Worm (Caenorhabditis elegans) whole organism, L1 larva: ENCODE measurements around the gene F54C9.11.

Source experiments
- C04F5.9 ChIP-seq: sonication (generic microtip); optimal IDR thresholded peaks from 2 replicates; lab custom pipeline; 2016; ENCODE audit warnings: missing genetic modification characterization, missing compliant biosample characterization
- aly-2 ChIP-seq: fragments of 150-350 bp; optimal IDR thresholded peaks from 2 replicates; lab custom pipeline; 2014; ENCODE audit warnings: missing biosample characterization, missing genetic modification characterization
- ama-1 ChIP-seq: fragments of 150-350 bp; optimal IDR thresholded peaks from 2 replicates; lab custom pipeline; 2014
- ceh-8 ChIP-seq: fragments of 200-800 bp; sonication (Bioruptor generic); optimal IDR thresholded peaks from 2 replicates; lab custom pipeline; 2018; ENCODE audit warnings: mild to moderate bottlenecking, missing genetic modification characterization, moderate library complexity, missing compliant biosample characterization
- efl-1 ChIP-seq, 4 experiments: fragments of 150-350 bp; optimal IDR thresholded peaks in 3 of 4; peaks in 1 of 4; 1 replicate in 1 of 4; 2 replicates in 3 of 4; lab custom pipeline; 2014; ENCODE audit warnings: missing biosample characterization in 2 of 4, missing genetic modification characterization in 2 of 4, missing genetic modification reagents in 2 of 4
- efl-3 ChIP-seq: fragments of 200-800 bp; sonication (Bioruptor generic); optimal IDR thresholded peaks from 2 replicates; lab custom pipeline; 2018; ENCODE audit warnings: mild to moderate bottlenecking, missing genetic modification characterization, missing compliant biosample characterization
- elt-2 ChIP-seq: sonication (generic microtip); optimal IDR thresholded peaks from 2 replicates; lab custom pipeline; 2016; ENCODE audit warnings: missing genetic modification characterization, mild to moderate bottlenecking, inconsistent platforms, missing compliant biosample characterization, missing genetic modification reagents
- elt-3 ChIP-seq, 6 experiments: fragments of 150-350 bp in 1 of 6; sonication (generic microtip); optimal IDR thresholded peaks; 2 replicates each; lab custom pipeline; 2017 to 2018; ENCODE audit warnings: missing biosample characterization in 6 of 6, missing genetic modification characterization in 6 of 6, inconsistent platforms in 1 of 6
- ets-5 ChIP-seq: fragments of 200-800 bp; sonication (Bioruptor generic); IDR thresholded peaks from 2 replicates; pipeline ENCODE4 v1.3.6; 2022; ENCODE audit warnings: missing genetic modification characterization, missing compliant biosample characterization
- fkh-10 ChIP-seq: sonication (generic microtip); optimal IDR thresholded peaks from 2 replicates; lab custom pipeline; 2017; ENCODE audit warnings: missing biosample characterization, missing genetic modification reagents, missing genetic modification characterization
- fkh-8 ChIP-seq: sonication (generic microtip); optimal IDR thresholded peaks from 2 replicates; lab custom pipeline; 2016; ENCODE audit warnings: mild to moderate bottlenecking, missing genetic modification characterization, missing compliant biosample characterization
- fos-1 ChIP-seq: fragments of 150-350 bp; optimal IDR thresholded peaks from 2 replicates; lab custom pipeline; 2014; ENCODE audit warnings: missing biosample characterization, missing genetic modification characterization
- grh-1 ChIP-seq: fragments of 200-800 bp; sonication (Bioruptor generic); IDR thresholded peaks from 2 replicates; pipeline ENCODE4 v1.3.6; 2022; ENCODE audit warnings: missing genetic modification reagents, missing genetic modification characterization, missing compliant biosample characterization
- hlh-17 ChIP-seq: fragments of 200-800 bp; sonication (Bioruptor generic); optimal IDR thresholded peaks from 2 replicates; lab custom pipeline; 2018; ENCODE audit warnings: missing genetic modification characterization, mild to moderate bottlenecking, missing compliant biosample characterization, moderate library complexity, borderline replicate concordance
- hlh-4 ChIP-seq: sonication (generic microtip); optimal IDR thresholded peaks from 2 replicates; lab custom pipeline; 2016; ENCODE audit warnings: mild to moderate bottlenecking, missing genetic modification characterization, missing compliant biosample characterization
- hpl-2 ChIP-seq: fragments of 150-350 bp; optimal IDR thresholded peaks from 2 replicates; lab custom pipeline; 2014; ENCODE audit warnings: missing biosample characterization, missing genetic modification reagents, missing genetic modification characterization
- jun-1 ChIP-seq: fragments of 150-350 bp; optimal IDR thresholded peaks from 2 replicates; lab custom pipeline; 2014; ENCODE audit warnings: missing biosample characterization, missing genetic modification reagents, missing genetic modification characterization
- lin-13 ChIP-seq: fragments of 150-350 bp; optimal IDR thresholded peaks from 2 replicates; lab custom pipeline; 2014; ENCODE audit warnings: missing biosample characterization, missing genetic modification reagents, missing genetic modification characterization
- lin-15B ChIP-seq: fragments of 150-350 bp; sonication (generic microtip); optimal IDR thresholded peaks from 3 replicates; lab custom pipeline; 2014; ENCODE audit warnings: missing biosample characterization, missing genetic modification characterization
- lir-3 ChIP-seq: sonication (generic microtip); optimal IDR thresholded peaks from 2 replicates; lab custom pipeline; 2016; ENCODE audit warnings: mild to moderate bottlenecking, missing genetic modification characterization, moderate library complexity, missing compliant biosample characterization; ENCODE audit not compliant: poor library complexity
- lsy-2 ChIP-seq, 2 experiments: fragments of 150-350 bp; optimal IDR thresholded peaks; 2 replicates each; lab custom pipeline; 2014; ENCODE audit warnings: missing biosample characterization in 2 of 2, missing genetic modification characterization in 2 of 2
- mdl-1 ChIP-seq, 2 experiments: fragments of 150-350 bp; optimal IDR thresholded peaks; 2 replicates each; lab custom pipeline; 2014 to 2017; ENCODE audit warnings: missing biosample characterization in 2 of 2, missing genetic modification characterization in 2 of 2, inconsistent platforms in 1 of 2
- nhr-12 ChIP-seq: sonication (generic microtip); optimal IDR thresholded peaks from 2 replicates; lab custom pipeline; 2017; ENCODE audit warnings: missing biosample characterization, missing genetic modification characterization
- nhr-19 ChIP-seq: fragments of 200-800 bp; sonication (Bioruptor generic); conservative IDR thresholded peaks from 2 replicates; pipeline ENCODE4 v1.3.6; 2022; ENCODE audit warnings: missing genetic modification characterization, missing compliant biosample characterization
- nhr-20 ChIP-seq: sonication (generic microtip); optimal IDR thresholded peaks from 2 replicates; lab custom pipeline; 2016; ENCODE audit warnings: mild to moderate bottlenecking, missing genetic modification characterization, missing compliant biosample characterization
- nhr-28 ChIP-seq: fragments of 150-350 bp; optimal IDR thresholded peaks from 2 replicates; lab custom pipeline; 2014; ENCODE audit warnings: missing biosample characterization, missing genetic modification characterization
- nhr-71 ChIP-seq: sonication (generic microtip); optimal IDR thresholded peaks from 2 replicates; lab custom pipeline; 2016; ENCODE audit warnings: mild to moderate bottlenecking, missing genetic modification characterization, moderate library complexity, missing compliant biosample characterization
- nhr-76 ChIP-seq: sonication (generic microtip); optimal IDR thresholded peaks from 2 replicates; lab custom pipeline; 2017; ENCODE audit warnings: missing biosample characterization, missing genetic modification characterization
- nhr-77 ChIP-seq: fragments of 150-350 bp; optimal IDR thresholded peaks from 2 replicates; lab custom pipeline; 2014; ENCODE audit warnings: missing biosample characterization, missing genetic modification characterization
- nhr-85 ChIP-seq: sonication (generic microtip); peaks from one replicate; lab custom pipeline; 2016; ENCODE audit warnings: missing genetic modification characterization, inconsistent platforms, missing compliant biosample characterization
- nhr-90 ChIP-seq: sonication (generic microtip); optimal IDR thresholded peaks from 2 replicates; lab custom pipeline; 2016; ENCODE audit warnings: mild to moderate bottlenecking, missing genetic modification characterization, missing compliant biosample characterization; ENCODE audit not compliant: poor library complexity
- pax-3 ChIP-seq: fragments of 200-800 bp; sonication (Bioruptor generic); optimal IDR thresholded peaks from 2 replicates; lab custom pipeline; 2018; ENCODE audit warnings: mild to moderate bottlenecking, missing genetic modification characterization, moderate library complexity, missing compliant biosample characterization
- rnt-1 ChIP-seq: sonication (generic microtip); optimal IDR thresholded peaks from 2 replicates; lab custom pipeline; 2016; ENCODE audit warnings: mild to moderate bottlenecking, missing genetic modification characterization, moderate library complexity, missing compliant biosample characterization
- skn-1 ChIP-seq: fragments of 150-350 bp; optimal IDR thresholded peaks from 2 replicates; lab custom pipeline; 2014; ENCODE audit warnings: missing biosample characterization, missing genetic modification characterization
- snpc-4 ChIP-seq: fragments of 150-350 bp; optimal IDR thresholded peaks from 2 replicates; lab custom pipeline; 2014; ENCODE audit warnings: missing biosample characterization, missing genetic modification characterization
- snu-23 ChIP-seq: sonication (generic microtip); optimal IDR thresholded peaks from 2 replicates; lab custom pipeline; 2016; ENCODE audit warnings: missing genetic modification characterization, missing compliant biosample characterization
- sox-4 ChIP-seq: sonication (generic microtip); optimal IDR thresholded peaks from 2 replicates; lab custom pipeline; 2016; ENCODE audit warnings: missing genetic modification characterization, missing compliant biosample characterization
- sptf-1 ChIP-seq: fragments of 150-350 bp; optimal IDR thresholded peaks from 2 replicates; lab custom pipeline; 2014; ENCODE audit warnings: missing biosample characterization, missing genetic modification characterization
- sup-37 ChIP-seq: fragments of 200-800 bp; sonication (Bioruptor generic); optimal IDR thresholded peaks from 2 replicates; lab custom pipeline; 2018; ENCODE audit warnings: mild to moderate bottlenecking, missing genetic modification characterization, missing compliant biosample characterization
- tlp-1 ChIP-seq: fragments of 150-350 bp; optimal IDR thresholded peaks from 2 replicates; lab custom pipeline; 2014; ENCODE audit warnings: missing biosample characterization, missing genetic modification characterization
- unc-130 ChIP-seq: fragments of 150-350 bp; optimal IDR thresholded peaks from 2 replicates; lab custom pipeline; 2017; ENCODE audit warnings: missing biosample characterization, missing genetic modification characterization, inconsistent platforms
- unc-62 ChIP-seq: fragments of 150-350 bp; optimal IDR thresholded peaks from 2 replicates; lab custom pipeline; 2014; ENCODE audit warnings: missing biosample characterization, missing genetic modification reagents, missing genetic modification characterization
- unc-86 ChIP-seq: sonication (generic microtip); optimal IDR thresholded peaks from 2 replicates; lab custom pipeline; 2016; ENCODE audit warnings: missing genetic modification characterization, missing compliant biosample characterization
- unc-98 ChIP-seq: fragments of 200-800 bp; sonication (Bioruptor generic); IDR thresholded peaks from 2 replicates; pipeline ENCODE4 v1.3.6; 2022; ENCODE audit warnings: missing genetic modification characterization, missing compliant biosample characterization
- vab-15 ChIP-seq: sonication (generic microtip); optimal IDR thresholded peaks from 2 replicates; lab custom pipeline; 2017; ENCODE audit warnings: missing genotype, mild to moderate bottlenecking, missing genetic modification characterization, missing compliant biosample characterization
- xbp-1 ChIP-seq: sonication (generic microtip); optimal IDR thresholded peaks from 2 replicates; lab custom pipeline; 2016; ENCODE audit warnings: missing genetic modification characterization, missing compliant biosample characterization
- zag-1 ChIP-seq: fragments of 150-350 bp; optimal IDR thresholded peaks from 2 replicates; lab custom pipeline; 2014; ENCODE audit warnings: missing biosample characterization, missing genetic modification characterization
- ztf-11 ChIP-seq, 2 experiments: sonication (generic microtip); optimal IDR thresholded peaks; 2 replicates each; lab custom pipeline; 2016 to 2017; ENCODE audit warnings: missing genetic modification characterization in 2 of 2, missing biosample characterization in 1 of 2, missing compliant biosample characterization in 1 of 2

The F54C9.11 gene

ce11 chrII:8569038-8569977 lies 15.6 kb downstream of the F54C9.11 start, which contains the start of the genes col-38 and rpl-5 (continued):
- peak; percentile 30 for TF ChIP-seq sox-4 (tag; lab: Kevin White, UChicago)
- peak; percentile 72 for TF ChIP-seq fkh-10 (GFP tag; lab: Kevin White, UChicago)
- peak; percentile 87 for TF ChIP-seq nhr-77 (tag; lab: Kevin White, UChicago)
- TF ChIP-seq ets-5 (GFP tag; lab: Robert Waterston, UW): no peak
- peak; percentile 82 for TF ChIP-seq vab-15 (tag; lab: Kevin White, UChicago)
- TF ChIP-seq fos-1: peak; percentile 79
- TF ChIP-seq nhr-71 (tag; lab: Kevin White, UChicago): peak; percentile 94
- peak; percentile 91 for TF ChIP-seq nhr-85 (tag; lab: Kevin White, UChicago)
- TF ChIP-seq C04F5.9 (tag; lab: Kevin White, UChicago): peak; percentile 85
- no peak for TF ChIP-seq unc-98 (GFP tag; lab: Robert Waterston, UW)
- peak; percentile 95 for TF ChIP-seq xbp-1 (tag; lab: Kevin White, UChicago)
- TF ChIP-seq jun-1 (tag; lab: Kevin White, UChicago): peak; percentile 81
- TF ChIP-seq zag-1 (tag; lab: Kevin White, UChicago): no peak
- TF ChIP-seq sptf-1 (tag; lab: Kevin White, UChicago): no peak
- TF ChIP-seq ztf-11 (tag; optimal IDR thresholded peaks at IDR 0.05; lab: Kevin White, UChicago): peak in 1 of 2 experiments; percentile 56
- TF ChIP-seq lin-15B (tag; lab: Kevin White, UChicago): peak; percentile 94
- peak; percentile 87 for TF ChIP-seq lin-13 (GFP tag; lab: Kevin White, UChicago)
- TF ChIP-seq elt-3 (tag; optimal IDR thresholded peaks at IDR 0.05; lab: Kevin White, UChicago): peak in 4 of 6 experiments; percentile 11 to 91 (median 82)
- no peak for TF ChIP-seq hlh-17 (GFP tag; lab: Kevin White, UChicago)
- peak; percentile 60 for TF ChIP-seq ceh-8
- peak; percentile 88 for TF ChIP-seq nhr-19
- peak; percentile 73 for TF ChIP-seq lir-3 (tag; lab: Kevin White, UChicago)
- no peak for TF ChIP-seq sup-37
- peak; percentile 82 to 98 for TF ChIP-seq efl-1 (optimal IDR thresholded peaks at IDR 0.05; lab: Kevin White, UChicago)
- TF ChIP-seq efl-1 (GFP tag; optimal IDR thresholded peaks at IDR 0.05 in 1 of 2; lab: Kevin White, UChicago): peak; percentile 97 to 100
- no peak for TF ChIP-seq nhr-76
- TF ChIP-seq unc-130: peak; percentile 96
- TF ChIP-seq nhr-20: peak; percentile 95
- peak; percentile 94 for TF ChIP-seq skn-1
- TF ChIP-seq hpl-2: peak; percentile 45
- peak in 1 of 2 experiments; percentile 85 for TF ChIP-seq mdl-1 (tag; optimal IDR thresholded peaks at IDR 0.05; lab: Kevin White, UChicago)
- no peak for TF ChIP-seq tlp-1 (tag; lab: Kevin White, UChicago)
- TF ChIP-seq aly-2: peak; percentile 30
- no peak for TF ChIP-seq hlh-4 (tag; lab: Kevin White, UChicago)
- TF ChIP-seq snpc-4: peak; percentile 86

ce11 chrII:8568234-8568969 lies 16.5 kb downstream of the F54C9.11 start:
- TF ChIP-seq unc-130: no peak
- TF ChIP-seq unc-98 (GFP tag; lab: Robert Waterston, UW): no peak
- TF ChIP-seq ama-1 (lab: Kevin White, UChicago): no peak
- TF ChIP-seq grh-1 (GFP tag; lab: Robert Waterston, UW): no peak
- no peak for TF ChIP-seq ceh-8
- no peak for TF ChIP-seq rnt-1 (tag; lab: Kevin White, UChicago)
- TF ChIP-seq snu-23 (GFP tag; lab: Kevin White, UChicago): no peak
- no peak for TF ChIP-seq unc-62 (GFP tag; lab: Kevin White, UChicago)
- no peak for TF ChIP-seq mdl-1 (tag; optimal IDR thresholded peaks at IDR 0.05; lab: Kevin White, UChicago)
- TF ChIP-seq elt-2 (tag; lab: Kevin White, UChicago): no peak
- TF ChIP-seq efl-3 (GFP tag; lab: Kevin White, UChicago): no peak
- TF ChIP-seq lsy-2 (tag; optimal IDR thresholded peaks at IDR 0.05; lab: Kevin White, UChicago): no peak
- no peak for TF ChIP-seq unc-86 (tag; lab: Kevin White, UChicago)
- TF ChIP-seq nhr-12 (tag; lab: Kevin White, UChicago): no peak
- no peak for TF ChIP-seq fkh-8
- TF ChIP-seq aly-2: no peak
- TF ChIP-seq ztf-11 (tag; optimal IDR thresholded peaks at IDR 0.05; lab: Kevin White, UChicago): no peak
- TF ChIP-seq nhr-28 (tag; lab: Kevin White, UChicago): no peak
- no peak for TF ChIP-seq pax-3 (tag; lab: Kevin White, UChicago)
- no peak for TF ChIP-seq nhr-90 (tag; lab: Kevin White, UChicago)
